Worm (Caenorhabditis elegans) whole organism, young adult: ENCODE data around the gene F53H2.3.
"Not testable (repeated sequence)": the region's sequence is repeated elsewhere in the genome, so short reads cannot be mapped to it uniquely, and the experiment has no call there.

Experiments
- F10E7.11 ChIP-seq: sonication (generic microtip); optimal IDR thresholded peaks from 2 replicates; lab custom pipeline; 2017; ENCODE audit warnings: mild to moderate bottlenecking, missing genetic modification characterization, moderate library complexity, missing compliant biosample characterization
- F49E8.2 ChIP-seq: sonication (generic microtip); optimal IDR thresholded peaks from 3 replicates; lab custom pipeline; 2017; ENCODE audit warnings: missing genetic modification characterization, mild to moderate bottlenecking, missing compliant biosample characterization, antibody characterized with exemption, moderate library complexity; ENCODE audit not compliant: insufficient read depth
- hsf-1 ChIP-seq: fragments of 200-800 bp; sonication (Bioruptor generic); IDR thresholded peaks from 2 replicates; pipeline ENCODE4 v1.3.6; 2022; ENCODE audit warnings: missing genetic modification reagents, missing genetic modification characterization, missing compliant biosample characterization
- madf-3 ChIP-seq: fragments of 200-800 bp; sonication (Bioruptor generic); IDR thresholded peaks from 2 replicates; pipeline ENCODE4 v1.3.6; 2022; ENCODE audit warnings: missing genetic modification reagents, missing genetic modification characterization, missing compliant biosample characterization
- madf-6 ChIP-seq: fragments of 200-800 bp; sonication (Bioruptor generic); IDR thresholded peaks from 2 replicates; pipeline ENCODE4 v1.3.6; 2022; ENCODE audit warnings: missing genetic modification reagents, missing genetic modification characterization, missing compliant biosample characterization
- snpc-4 ChIP-seq, 5 experiments: fragments of 150-350 bp in 1 of 5; sonication (generic microtip) in 4 of 5; optimal IDR thresholded peaks; 2 replicates each; lab custom pipeline; 2014 to 2018; ENCODE audit warnings: missing genetic modification characterization in 5 of 5, missing biosample characterization in 3 of 5, antibody characterized with exemption in 2 of 5, mild to moderate bottlenecking in 2 of 5, missing compliant biosample characterization in 2 of 5, missing genotype in 2 of 5, moderate library complexity in 2 of 5, missing genetic modification reagents in 1 of 5
- xnd-1 ChIP-seq: sonication (generic microtip); optimal IDR thresholded peaks from 2 replicates; lab custom pipeline; 2016; ENCODE audit warnings: missing genotype, missing genetic modification reagents, missing genetic modification characterization, missing compliant biosample characterization

ce11 chrV:20369153-20369552 is 42.4 kb downstream of the F53H2.3 start, which contains the start of gene srh-177:
- TF ChIP-seq madf-6 (GFP tag; lab: Robert Waterston, UW); hsf-1 (GFP tag; lab: Robert Waterston, UW); F10E7.11; F49E8.2 (tag; lab: Kevin White, UChicago); madf-3 (GFP tag; lab: Robert Waterston, UW); snpc-4 (GFP tag; optimal IDR thresholded peaks at IDR 0.05; lab: Kevin White, UChicago); snpc-4 (tag; optimal IDR thresholded peaks at IDR 0.05; lab: Kevin White, UChicago); xnd-1 (tag; lab: Kevin White, UChicago): not testable (repeated sequence)
